Worm (Caenorhabditis elegans) whole organism, mixed stage, embryonic: ENCODE data around the gene ZC404.15.

Experiments
- M03D4.4 ChIP-seq: sonication (generic microtip); optimal IDR thresholded peaks from 2 replicates; lab custom pipeline; 2017; ENCODE audit warnings: mild to moderate bottlenecking, missing genetic modification characterization, missing compliant biosample characterization
- bed-3 ChIP-seq: fragments of 200-800 bp; sonication (Bioruptor generic); optimal IDR thresholded peaks from 3 replicates; lab custom pipeline; 2018; ENCODE audit warnings: mild to moderate bottlenecking, missing genetic modification characterization, moderate library complexity, missing compliant biosample characterization
- blmp-1 ChIP-seq: fragments of 150-350 bp; optimal IDR thresholded peaks from 2 replicates; lab custom pipeline; 2014; ENCODE audit warnings: missing biosample characterization, missing genetic modification characterization
- ceh-39 ChIP-seq: fragments of 150-350 bp; optimal IDR thresholded peaks from 2 replicates; lab custom pipeline; 2014; ENCODE audit warnings: missing biosample characterization, missing genetic modification characterization
- ceh-43 ChIP-seq: fragments of 200-800 bp; sonication (Bioruptor generic); optimal IDR thresholded peaks from 2 replicates; lab custom pipeline; 2018; ENCODE audit warnings: mild to moderate bottlenecking, missing genetic modification characterization, moderate library complexity, missing compliant biosample characterization
- ceh-83 ChIP-seq: fragments of 200-800 bp; sonication (Bioruptor generic); optimal IDR thresholded peaks from 2 replicates; lab custom pipeline; 2018; ENCODE audit warnings: mild to moderate bottlenecking, missing genetic modification characterization, missing compliant biosample characterization
- ces-1 ChIP-seq: fragments of 150-350 bp; optimal IDR thresholded peaks from 2 replicates; lab custom pipeline; 2014; ENCODE audit warnings: missing biosample characterization, missing genetic modification reagents, missing genetic modification characterization
- cnd-1 ChIP-seq: fragments of 200-800 bp; sonication (Bioruptor generic); optimal IDR thresholded peaks from 2 replicates; lab custom pipeline; 2018; ENCODE audit warnings: mild to moderate bottlenecking, missing genetic modification characterization, missing compliant biosample characterization
- elt-1 ChIP-seq: sonication (generic microtip); optimal IDR thresholded peaks from 2 replicates; lab custom pipeline; 2017; ENCODE audit warnings: missing genetic modification characterization, mild to moderate bottlenecking, missing compliant biosample characterization, antibody characterized with exemption, moderate library complexity, borderline replicate concordance; ENCODE audit not compliant: insufficient read depth
- flh-1 ChIP-seq: fragments of 200-800 bp; sonication (Bioruptor generic); optimal IDR thresholded peaks from 2 replicates; lab custom pipeline; 2018; ENCODE audit warnings: mild to moderate bottlenecking, missing genetic modification characterization, moderate library complexity, missing compliant biosample characterization
- hlh-1 ChIP-seq: fragments of 150-350 bp; optimal IDR thresholded peaks from 2 replicates; lab custom pipeline; 2014; ENCODE audit warnings: missing biosample characterization, missing genetic modification reagents, missing genetic modification characterization
- lin-13 ChIP-seq: fragments of 150-350 bp; optimal IDR thresholded peaks from 2 replicates; lab custom pipeline; 2014; ENCODE audit warnings: missing biosample characterization, missing genetic modification characterization
- lin-32 ChIP-seq: fragments of 200-800 bp; sonication (Bioruptor generic); optimal IDR thresholded peaks from 2 replicates; lab custom pipeline; 2018; ENCODE audit warnings: mild to moderate bottlenecking, missing genetic modification characterization, missing compliant biosample characterization
- lsy-2 ChIP-seq: fragments of 150-350 bp; optimal IDR thresholded peaks from 2 replicates; lab custom pipeline; 2014; ENCODE audit warnings: missing biosample characterization, missing genetic modification characterization
- mab-5 ChIP-seq: fragments of 150-350 bp; optimal IDR thresholded peaks from 2 replicates; lab custom pipeline; 2014; ENCODE audit warnings: missing biosample characterization, missing genetic modification characterization
- nhr-2 ChIP-seq: fragments of 150-350 bp; optimal IDR thresholded peaks from 2 replicates; lab custom pipeline; 2014; ENCODE audit warnings: missing biosample characterization, missing genetic modification characterization
- nhr-237 ChIP-seq: fragments of 150-350 bp; optimal IDR thresholded peaks from 2 replicates; lab custom pipeline; 2014; ENCODE audit warnings: missing biosample characterization, missing genetic modification characterization
- nhr-28 ChIP-seq: fragments of 150-350 bp; optimal IDR thresholded peaks from 2 replicates; lab custom pipeline; 2014; ENCODE audit warnings: missing biosample characterization, missing genetic modification characterization
- nhr-76 ChIP-seq: sonication (generic microtip); optimal IDR thresholded peaks from 2 replicates; lab custom pipeline; 2017; ENCODE audit warnings: missing biosample characterization, missing genetic modification characterization
- pha-4 ChIP-seq: fragments of 150-350 bp; optimal IDR thresholded peaks from 2 replicates; lab custom pipeline; 2018; ENCODE audit warnings: missing biosample characterization, missing genetic modification reagents, missing genetic modification characterization
- snpc-4 ChIP-seq: fragments of 150-350 bp; optimal IDR thresholded peaks from 2 replicates; lab custom pipeline; 2014; ENCODE audit warnings: missing biosample characterization, missing genetic modification characterization
- sptf-1 ChIP-seq: sonication (generic microtip); optimal IDR thresholded peaks from 2 replicates; lab custom pipeline; 2017; ENCODE audit warnings: mild to moderate bottlenecking, missing genetic modification characterization, moderate library complexity, missing compliant biosample characterization
- tbx-8 ChIP-seq: fragments of 200-800 bp; sonication (Bioruptor generic); optimal IDR thresholded peaks from 2 replicates; lab custom pipeline; 2018; ENCODE audit warnings: mild to moderate bottlenecking, missing genetic modification characterization, moderate library complexity, missing compliant biosample characterization
- unc-120 ChIP-seq: sonication (generic microtip); optimal IDR thresholded peaks from 2 replicates; lab custom pipeline; 2017; ENCODE audit warnings: missing genetic modification characterization, missing compliant biosample characterization; ENCODE audit not compliant: poor library complexity, severe bottlenecking
- unc-39 ChIP-seq: fragments of 150-350 bp; optimal IDR thresholded peaks from 2 replicates; lab custom pipeline; 2014; ENCODE audit warnings: missing biosample characterization, missing genetic modification characterization
- unc-62 ChIP-seq: fragments of 150-350 bp; optimal IDR thresholded peaks from 2 replicates; lab custom pipeline; 2014; ENCODE audit warnings: missing biosample characterization, missing genetic modification reagents, missing genetic modification characterization
- zip-8 ChIP-seq: fragments of 150-350 bp; optimal IDR thresholded peaks from 2 replicates; lab custom pipeline; 2014; ENCODE audit warnings: missing biosample characterization, missing genetic modification characterization
- ztf-11 ChIP-seq: fragments of 150-350 bp; optimal IDR thresholded peaks from 2 replicates; lab custom pipeline; 2014; ENCODE audit warnings: missing biosample characterization, missing genetic modification characterization

ZC404.15 gene

ce11 chrV:6780166-6780565 lies at the start of gene ZC404.15:
Gene ZC404.15 (plus strand): TSS chrV:6780466.
- TF ChIP-seq nhr-2 (tag; lab: Kevin White, UChicago) (no peak), elt-1 (tag; lab: Kevin White, UChicago) (no peak), bed-3 (GFP tag; lab: Kevin White, UChicago) (no peak), ces-1 (no peak), cnd-1 (tag; lab: Kevin White, UChicago) (no peak), mab-5 (tag; lab: Kevin White, UChicago) (no peak), nhr-28 (no peak), sptf-1 (no peak), zip-8 (tag; lab: Kevin White, UChicago) (no peak), snpc-4 (no peak), lin-32 (GFP tag; lab: Kevin White, UChicago) (no peak), unc-39 (tag; lab: Kevin White, UChicago) (no peak), ceh-39 (tag; lab: Kevin White, UChicago) (no peak), blmp-1 (tag; lab: Kevin White, UChicago) (no peak), ztf-11 (tag; lab: Kevin White, UChicago) (no peak)

DNA sequence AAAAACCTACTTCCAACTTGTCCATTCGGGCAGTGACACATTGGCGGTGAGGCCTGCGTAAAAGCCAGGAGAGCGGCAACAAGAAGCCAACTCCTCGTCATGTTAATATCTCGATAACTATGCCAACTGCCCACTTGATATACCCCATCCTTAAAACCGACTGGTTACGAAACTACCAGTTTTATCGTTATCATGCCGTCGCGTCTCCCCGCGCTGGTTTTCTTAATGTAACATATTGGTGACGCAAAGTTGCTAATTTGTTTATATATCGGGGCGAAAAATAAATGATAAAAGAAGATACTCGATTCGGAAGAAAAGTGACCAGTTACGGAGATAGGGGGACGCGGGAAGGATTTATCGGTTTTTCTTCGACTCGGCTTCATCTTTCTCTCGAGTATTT lies 48.7 kb upstream of the ZC404.15 start, which contains the start of gene grl-9:
Gene grl-9, minus strand, starts transcription at position 101 of the 400 bp plus-strand sequence.
- no peak for TF ChIP-seq ceh-43
- no peak for TF ChIP-seq ceh-39 (tag; lab: Kevin White, UChicago)
- TF ChIP-seq flh-1 (GFP tag; lab: Kevin White, UChicago), result no peak
- TF ChIP-seq mab-5 (tag; lab: Kevin White, UChicago), result no peak
- no peak for TF ChIP-seq ztf-11 (tag; lab: Kevin White, UChicago)
- TF ChIP-seq unc-62, result no peak
- TF ChIP-seq hlh-1 (tag; lab: Kevin White, UChicago), result no peak
- TF ChIP-seq nhr-76 (tag; lab: Kevin White, UChicago), result no peak
- no peak for TF ChIP-seq lsy-2 (tag; lab: Kevin White, UChicago)
- TF ChIP-seq lin-13 (tag; lab: Kevin White, UChicago), result no peak
- TF ChIP-seq unc-120 (tag; lab: Kevin White, UChicago), result no peak
- no peak for TF ChIP-seq pha-4 (tag; lab: Kevin White, UChicago)
- no peak for TF ChIP-seq elt-1 (tag; lab: Kevin White, UChicago)
- no peak for TF ChIP-seq M03D4.4 (tag; lab: Kevin White, UChicago)
- no peak for TF ChIP-seq tbx-8 (GFP tag; lab: Kevin White, UChicago)
- TF ChIP-seq blmp-1 (tag; lab: Kevin White, UChicago), result no peak
- no peak for TF ChIP-seq unc-39 (tag; lab: Kevin White, UChicago)
- TF ChIP-seq ces-1, result no peak
- TF ChIP-seq nhr-237 (tag; lab: Kevin White, UChicago), result no peak

DNA sequence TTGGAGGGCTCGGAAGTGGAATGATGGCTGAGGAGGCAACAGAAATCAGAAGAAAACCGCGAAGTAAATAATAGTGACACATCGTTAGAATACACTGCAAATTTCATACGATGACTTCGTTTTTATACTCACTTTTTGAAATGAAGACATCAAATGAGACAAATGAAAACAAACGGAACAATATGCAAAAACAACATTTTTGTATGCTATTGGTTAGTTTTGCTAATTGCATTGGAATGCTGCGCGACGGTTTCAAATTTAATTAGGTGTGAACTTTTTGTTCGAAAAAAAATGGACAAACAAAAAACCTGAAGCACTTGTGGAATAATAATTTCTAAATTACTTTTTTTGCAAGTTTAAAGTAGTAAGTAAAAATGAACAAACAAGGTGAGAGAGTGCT lies 47.3 kb upstream of the ZC404.15 start, which contains the start of gene grl-8:
Gene grl-8, minus strand, starts transcription at position 101 of the 400 bp plus-strand sequence.
- peak; percentile 19 for TF ChIP-seq ces-1
- no peak for TF ChIP-seq nhr-76 (tag; lab: Kevin White, UChicago)

- TF ChIP-seq lsy-2 (tag; lab: Kevin White, UChicago), result no peak
- TF ChIP-seq ceh-83 (GFP tag; lab: Kevin White, UChicago), result no peak
- TF ChIP-seq unc-62, result no peak
Observed at ce11 chrV:6736108-6736507, 44.2 kb upstream of the ZC404.15 start.

ce11 chrV:6736877-6737276 lies 43.4 kb upstream of the ZC404.15 start:
- TF ChIP-seq tbx-8 (GFP tag; lab: Kevin White, UChicago) (no peak), elt-1 (tag; lab: Kevin White, UChicago) (peak; percentile 59), blmp-1 (tag; lab: Kevin White, UChicago) (peak; percentile 15)
- TF ChIP-seq, all 35 proteins: peak for 2

ce11 chrV:6744774-6745173 lies 35.5 kb upstream of the ZC404.15 start, which contains the start of gene T25F10.3:
Gene T25F10.3 (plus strand): TSS chrV:6745081.
- peak; percentile 30 for TF ChIP-seq blmp-1 (tag; lab: Kevin White, UChicago)
- TF ChIP-seq sptf-1, result no peak
